Worm (Caenorhabditis elegans) whole organism, L4 larva: ENCODE data around the gene act-2.

Source experiments
- D1046.2 ChIP-seq: fragments of 200-800 bp; sonication (Bioruptor generic); IDR thresholded peaks from 2 replicates; pipeline ENCODE4 v1.3.6; 2022; ENCODE audit warnings: missing genetic modification characterization, missing compliant biosample characterization
- F10B5.3 ChIP-seq: sonication (generic microtip); optimal IDR thresholded peaks from 2 replicates; lab custom pipeline; 2016; ENCODE audit warnings: mild to moderate bottlenecking, missing genetic modification characterization, missing compliant biosample characterization
- F26F4.8 ChIP-seq: fragments of 200-800 bp; sonication (Bioruptor generic); conservative IDR thresholded peaks from 2 replicates; pipeline ENCODE4 v1.3.6; 2022; ENCODE audit warnings: missing genetic modification characterization, missing compliant biosample characterization
- T20F7.1 ChIP-seq: fragments of 200-800 bp; sonication (Bioruptor generic); optimal IDR thresholded peaks from 2 replicates; lab custom pipeline; 2018; ENCODE audit warnings: mild to moderate bottlenecking, missing genetic modification characterization, missing compliant biosample characterization
- ZK546.5 ChIP-seq, 2 experiments: sonication (generic microtip); optimal IDR thresholded peaks; 2 replicates each; lab custom pipeline; 2017; ENCODE audit warnings: missing biosample characterization in 2 of 2, missing genetic modification characterization in 2 of 2
- aly-2 ChIP-seq: sonication (generic microtip); optimal IDR thresholded peaks from 2 replicates; lab custom pipeline; 2018; ENCODE audit warnings: missing biosample characterization, missing genetic modification characterization
- ama-1 ChIP-seq: fragments of 150-350 bp; optimal IDR thresholded peaks from 2 replicates; lab custom pipeline; 2014; ENCODE audit warnings: inconsistent platforms, mixed read lengths
- ceh-20 ChIP-seq: fragments of 200-800 bp; sonication (Bioruptor generic); IDR thresholded peaks from 2 replicates; pipeline ENCODE4 v1.3.6; 2022; ENCODE audit warnings: missing genetic modification reagents, missing genetic modification characterization, missing compliant biosample characterization
- ceh-44 ChIP-seq: fragments of 200-800 bp; sonication (Bioruptor generic); IDR thresholded peaks from 2 replicates; pipeline ENCODE4 v1.3.6; 2022; ENCODE audit warnings: missing genetic modification reagents, missing genetic modification characterization, missing compliant biosample characterization
- ceh-62 ChIP-seq: sonication (generic microtip); optimal IDR thresholded peaks from 2 replicates; lab custom pipeline; 2017; ENCODE audit warnings: missing biosample characterization, missing genetic modification characterization
- ceh-82 ChIP-seq: sonication (generic microtip); optimal IDR thresholded peaks from 2 replicates; lab custom pipeline; 2017; ENCODE audit warnings: missing biosample characterization, missing genetic modification characterization
- ces-1 ChIP-seq: fragments of 150-350 bp; sonication (generic microtip); optimal IDR thresholded peaks from 4 replicates; lab custom pipeline; 2014; ENCODE audit warnings: missing biosample characterization, missing genetic modification reagents, missing genetic modification characterization
- ctbp-1 ChIP-seq: fragments of 200-800 bp; sonication (Bioruptor generic); IDR thresholded peaks from 2 replicates; pipeline ENCODE4 v1.3.6; 2022; ENCODE audit warnings: missing genetic modification reagents, missing genetic modification characterization, missing compliant biosample characterization
- daf-16 ChIP-seq, 3 experiments: sonication (generic microtip); optimal IDR thresholded peaks; 2 replicates each; lab custom pipeline; 2016 to 2017; ENCODE audit warnings: missing genetic modification characterization in 3 of 3, missing genetic modification reagents in 3 of 3, mild to moderate bottlenecking in 2 of 3, missing compliant biosample characterization in 2 of 3, missing biosample characterization in 1 of 3, moderate library complexity in 1 of 3
- dmd-9 ChIP-seq: fragments of 200-800 bp; sonication (Bioruptor generic); IDR thresholded peaks from 2 replicates; pipeline ENCODE4 v1.3.6; 2022; ENCODE audit warnings: missing genetic modification reagents, missing genetic modification characterization, missing compliant biosample characterization
- dve-1 ChIP-seq: sonication (generic microtip); optimal IDR thresholded peaks from 2 replicates; lab custom pipeline; 2017; ENCODE audit warnings: antibody characterized with exemption, mild to moderate bottlenecking, missing genetic modification characterization, missing compliant biosample characterization; ENCODE audit not compliant: insufficient read depth
- fkh-10 ChIP-seq: fragments of 150-350 bp; optimal IDR thresholded peaks from 2 replicates; lab custom pipeline; 2014; ENCODE audit warnings: missing biosample characterization, missing genetic modification reagents, missing genetic modification characterization
- hif-1 ChIP-seq, 2 experiments: sonication (generic microtip); optimal IDR thresholded peaks; 2 replicates each; lab custom pipeline; 2016 to 2017; ENCODE audit warnings: missing compliant biosample characterization in 2 of 2, missing genetic modification characterization in 2 of 2, missing genetic modification reagents in 2 of 2, missing genotype in 2 of 2, mild to moderate bottlenecking in 1 of 2
- hlh-11 ChIP-seq: fragments of 200-800 bp; sonication (Bioruptor generic); optimal IDR thresholded peaks from 2 replicates; lab custom pipeline; 2018; ENCODE audit warnings: mild to moderate bottlenecking, missing genetic modification characterization, missing compliant biosample characterization
- lin-13 ChIP-seq: fragments of 150-350 bp; optimal IDR thresholded peaks from 2 replicates; lab custom pipeline; 2014; ENCODE audit warnings: missing biosample characterization, missing genetic modification reagents, missing genetic modification characterization
- lin-38 ChIP-seq: fragments of 200-800 bp; sonication (Bioruptor generic); IDR thresholded peaks from 2 replicates; pipeline ENCODE4 v1.3.6; 2022; ENCODE audit warnings: missing genetic modification reagents, missing genetic modification characterization, missing compliant biosample characterization
- lir-3 ChIP-seq: sonication (generic microtip); optimal IDR thresholded peaks from 2 replicates; lab custom pipeline; 2016; ENCODE audit warnings: mild to moderate bottlenecking, missing genetic modification characterization, missing compliant biosample characterization
- lsy-2 ChIP-seq, 2 experiments: fragments of 150-350 bp in 1 of 2; sonication (generic microtip) in 1 of 2; optimal IDR thresholded peaks; 2 replicates each; lab custom pipeline; 2014 to 2017; ENCODE audit warnings: missing biosample characterization in 2 of 2, missing genetic modification characterization in 2 of 2
- madf-5 ChIP-seq, 2 experiments: fragments of 200-800 bp; sonication (Bioruptor generic); IDR thresholded peaks; 2 replicates each; pipeline ENCODE4 v1.3.6; 2022; ENCODE audit warnings: missing compliant biosample characterization in 2 of 2, missing genetic modification characterization in 2 of 2
- mdt-29 ChIP-seq: fragments of 200-800 bp; sonication (Bioruptor generic); IDR thresholded peaks from 2 replicates; pipeline ENCODE4 v1.3.6; 2022; ENCODE audit warnings: missing genetic modification reagents, missing genetic modification characterization, missing compliant biosample characterization
- mep-1 ChIP-seq: fragments of 150-350 bp; sonication (generic microtip); optimal IDR thresholded peaks from 3 replicates; lab custom pipeline; 2014; ENCODE audit warnings: missing biosample characterization, missing genetic modification characterization
- mes-2 ChIP-seq: sonication (generic microtip); optimal IDR thresholded peaks from 2 replicates; lab custom pipeline; 2016; ENCODE audit warnings: missing genotype, mild to moderate bottlenecking, missing genetic modification characterization, missing compliant biosample characterization; ENCODE audit not compliant: poor library complexity, severe bottlenecking
- mxl-3 ChIP-seq: fragments of 200-800 bp; sonication (Bioruptor generic); optimal IDR thresholded peaks from 2 replicates; lab custom pipeline; 2018; ENCODE audit warnings: mild to moderate bottlenecking, missing genetic modification characterization, missing compliant biosample characterization
- nhr-10 ChIP-seq: fragments of 150-350 bp; optimal IDR thresholded peaks from 2 replicates; lab custom pipeline; 2014; ENCODE audit warnings: missing biosample characterization, missing genetic modification characterization
- nhr-25 ChIP-seq: sonication (generic microtip); optimal IDR thresholded peaks from 2 replicates; lab custom pipeline; 2017; ENCODE audit warnings: missing genetic modification characterization, mild to moderate bottlenecking, missing compliant biosample characterization, antibody characterized with exemption, moderate library complexity, borderline replicate concordance; ENCODE audit not compliant: insufficient read depth
- nhr-28 ChIP-seq: fragments of 150-350 bp; optimal IDR thresholded peaks from 2 replicates; lab custom pipeline; 2014; ENCODE audit warnings: missing biosample characterization, missing genetic modification characterization
- nhr-41 ChIP-seq: fragments of 200-800 bp; sonication (Bioruptor generic); IDR thresholded peaks from 2 replicates; pipeline ENCODE4 v1.3.6; 2022; ENCODE audit warnings: missing genetic modification reagents, missing genetic modification characterization, missing compliant biosample characterization
- nhr-42 ChIP-seq: fragments of 200-800 bp; sonication (Bioruptor generic); IDR thresholded peaks from 2 replicates; pipeline ENCODE4 v1.3.6; 2022; ENCODE audit warnings: missing genetic modification characterization, missing compliant biosample characterization
- pha-4 ChIP-seq, 2 experiments: fragments of 150-350 bp in 1 of 2; fragments of 200-800 bp in 1 of 2; sonication (Bioruptor generic) in 1 of 2; IDR thresholded peaks in 1 of 2; optimal IDR thresholded peaks in 1 of 2; 2 replicates each; pipeline versions ENCODE4 v1.3.6 to Lab custom; 2014 to 2022; ENCODE audit warnings: missing genetic modification characterization in 2 of 2, missing genetic modification reagents in 2 of 2, missing biosample characterization in 1 of 2, missing compliant biosample characterization in 1 of 2
- pqm-1 ChIP-seq: sonication (generic microtip); optimal IDR thresholded peaks from 2 replicates; lab custom pipeline; 2017; ENCODE audit warnings: missing biosample characterization, missing genetic modification characterization
- saeg-2 ChIP-seq: fragments of 200-800 bp; sonication (Bioruptor generic); IDR thresholded peaks from 2 replicates; pipeline ENCODE4 v1.3.6; 2022; ENCODE audit warnings: missing genetic modification reagents, missing genetic modification characterization, missing compliant biosample characterization
- set-16 ChIP-seq: fragments of 200-800 bp; sonication (Bioruptor generic); IDR thresholded peaks from 2 replicates; pipeline ENCODE4 v1.3.6; 2022; ENCODE audit warnings: missing genetic modification reagents, missing genetic modification characterization, missing compliant biosample characterization
- skn-1 ChIP-seq: fragments of 150-350 bp; optimal IDR thresholded peaks from 2 replicates; lab custom pipeline; 2014; ENCODE audit warnings: missing biosample characterization, missing genetic modification characterization
- spr-1 ChIP-seq: sonication (generic microtip); optimal IDR thresholded peaks from 2 replicates; lab custom pipeline; 2016; ENCODE audit warnings: mild to moderate bottlenecking, missing genetic modification characterization, missing compliant biosample characterization
- spr-3 ChIP-seq: fragments of 200-800 bp; sonication (Bioruptor generic); optimal IDR thresholded peaks from 2 replicates; lab custom pipeline; 2018; ENCODE audit warnings: mild to moderate bottlenecking, missing genetic modification characterization, missing compliant biosample characterization
- tra-1 ChIP-seq: fragments of 200-800 bp; sonication (Bioruptor generic); IDR thresholded peaks from 2 replicates; pipeline ENCODE4 v1.3.6; 2022; ENCODE audit warnings: missing genetic modification reagents, missing genetic modification characterization, missing compliant biosample characterization
- unc-62 ChIP-seq, 3 experiments: fragments of 150-350 bp in 1 of 3; sonication (generic microtip); optimal IDR thresholded peaks in 2 of 3; peaks in 1 of 3; 1 replicate in 1 of 3; 2 replicates in 2 of 3; lab custom pipeline; 2014 to 2017; ENCODE audit warnings: missing biosample characterization in 3 of 3, missing genetic modification characterization in 3 of 3, missing genetic modification reagents in 3 of 3, missing genotype in 1 of 3
- zag-1 ChIP-seq: fragments of 150-350 bp; optimal IDR thresholded peaks from 2 replicates; lab custom pipeline; 2014; ENCODE audit warnings: missing biosample characterization, missing genetic modification characterization
- zfp-3 ChIP-seq: fragments of 200-800 bp; sonication (Bioruptor generic); conservative IDR thresholded peaks from 2 replicates; pipeline ENCODE4 v1.3.6; 2022; ENCODE audit warnings: missing genetic modification reagents, missing genetic modification characterization, missing compliant biosample characterization
- zip-2 ChIP-seq: fragments of 150-350 bp; optimal IDR thresholded peaks from 2 replicates; lab custom pipeline; 2014; ENCODE audit warnings: missing biosample characterization, missing genetic modification characterization
- ztf-7 ChIP-seq: fragments of 150-350 bp; optimal IDR thresholded peaks from 2 replicates; lab custom pipeline; 2014; ENCODE audit warnings: missing biosample characterization, missing genetic modification characterization

act-2 gene

ce11 chrV:11119294-11119755 is 41.4 kb upstream of the act-2 start, which contains the start of gene scb-1 (continued):
- TF ChIP-seq ceh-20 (GFP tag; lab: Robert Waterston, UW): no peak
- TF ChIP-seq unc-62 (GFP tag; optimal IDR thresholded peaks at IDR 0.05 in 1 of 2; lab: Kevin White, UChicago): no peak
- TF ChIP-seq unc-62 (tag; optimal IDR thresholded peaks at IDR 0.05; lab: Kevin White, UChicago): no peak
- 0 out of 2 replicates have a peak, but pooled peaks have one; percentile 28 for TF ChIP-seq ctbp-1 (GFP tag; lab: Robert Waterston, UW)
- no peak for TF ChIP-seq lir-3 (tag; lab: Kevin White, UChicago)
- TF ChIP-seq F10B5.3: no peak
- no peak for TF ChIP-seq hlh-11 (tag; lab: Kevin White, UChicago)
- no peak for TF ChIP-seq ZK546.5 (tag; optimal IDR thresholded peaks at IDR 0.05; lab: Kevin White, UChicago)

DNA sequence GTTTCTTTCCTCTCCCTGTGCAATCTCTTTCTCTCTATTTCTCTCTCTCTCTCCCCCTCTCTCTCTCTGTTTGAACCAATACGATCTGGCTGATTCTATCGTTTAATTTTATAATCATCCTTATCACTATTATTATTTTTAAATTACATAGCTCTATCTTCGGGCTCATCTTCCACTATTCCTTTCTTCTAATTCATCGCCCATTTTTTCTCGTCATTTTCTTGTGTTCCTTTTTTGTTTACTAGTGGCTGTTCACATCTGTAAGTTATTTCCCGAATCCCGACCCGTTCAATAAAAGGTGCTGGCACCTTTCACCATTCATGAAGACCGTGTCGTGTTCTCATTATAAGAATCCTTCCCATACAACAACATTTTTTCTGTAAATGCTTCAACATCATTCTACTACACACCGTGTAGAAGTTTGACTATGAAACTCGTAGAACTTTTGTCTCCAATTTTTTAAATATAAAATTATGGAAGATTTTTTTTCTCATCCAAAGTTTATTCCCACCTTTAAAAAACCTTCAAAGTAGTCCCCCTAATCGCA is 40.3 kb upstream of the act-2 start:
- TF ChIP-seq nhr-41 (GFP tag; lab: Robert Waterston, UW): no peak
- TF ChIP-seq aly-2 (tag; lab: Kevin White, UChicago): no peak
- peak; percentile 35; the same call in 1 of the 2 replicates for TF ChIP-seq lin-38 (GFP tag; lab: Robert Waterston, UW)
- TF ChIP-seq nhr-42 (GFP tag; lab: Robert Waterston, UW): no peak
- no peak for TF ChIP-seq hif-1 (tag; optimal IDR thresholded peaks at IDR 0.05; lab: Kevin White, UChicago)
- no peak for TF ChIP-seq skn-1 (tag; lab: Kevin White, UChicago)
- TF ChIP-seq mep-1 (tag; lab: Kevin White, UChicago): no peak
- TF ChIP-seq madf-5 (GFP tag; IDR thresholded peaks at IDR 0.05; lab: Robert Waterston, UW): no peak
- no peak for TF ChIP-seq nhr-28 (tag; lab: Kevin White, UChicago)
- peak; percentile 32 for TF ChIP-seq T20F7.1 (GFP tag; lab: Kevin White, UChicago)
- TF ChIP-seq zip-2: no peak
- TF ChIP-seq zfp-3 (GFP tag; lab: Robert Waterston, UW): peak; percentile 78; the same call in 1 of the 2 replicates
- TF ChIP-seq F26F4.8 (GFP tag; lab: Robert Waterston, UW): no peak
- TF ChIP-seq ceh-82 (tag; lab: Kevin White, UChicago): no peak
- no peak for TF ChIP-seq mdt-29 (GFP tag; lab: Robert Waterston, UW)
- TF ChIP-seq dve-1 (tag; lab: Kevin White, UChicago): peak; percentile 5
- TF ChIP-seq D1046.2 (GFP tag; lab: Robert Waterston, UW): no peak
- no peak for TF ChIP-seq ceh-62
- TF ChIP-seq ama-1: no peak
- TF ChIP-seq ceh-44 (GFP tag; lab: Robert Waterston, UW): no peak
- TF ChIP-seq ztf-7: no peak
- peak in 1 of 2 experiments; percentile 17 for TF ChIP-seq lsy-2 (tag; optimal IDR thresholded peaks at IDR 0.05; lab: Kevin White, UChicago)
- 0 out of 2 replicates have a peak, but pooled peaks have one; percentile 10 for TF ChIP-seq tra-1
- TF ChIP-seq ctbp-1 (GFP tag; lab: Robert Waterston, UW): no peak
- no peak for TF ChIP-seq saeg-2
- TF ChIP-seq spr-3: no peak
- no peak for TF ChIP-seq mxl-3 (GFP tag; lab: Kevin White, UChicago)
- TF ChIP-seq F10B5.3: no peak
- TF ChIP-seq nhr-10: no peak
- TF ChIP-seq set-16 (GFP tag; lab: Robert Waterston, UW): no peak
- peak; percentile 23 for TF ChIP-seq mes-2 (tag; lab: Kevin White, UChicago)
- TF ChIP-seq pha-4 (GFP tag; IDR thresholded peaks at IDR 0.05; lab: Robert Waterston, UW): no peak
- TF ChIP-seq pha-4 (tag; optimal IDR thresholded peaks at IDR 0.05; lab: Kevin White, UChicago): no peak
- TF ChIP-seq daf-16 (GFP tag; optimal IDR thresholded peaks at IDR 0.05; lab: Kevin White, UChicago): peak in 1 of 2 experiments; percentile 14
- peak; percentile 28 for TF ChIP-seq daf-16 (tag; optimal IDR thresholded peaks at IDR 0.05; lab: Kevin White, UChicago)
- TF ChIP-seq fkh-10 (GFP tag; lab: Kevin White, UChicago): no peak
- TF ChIP-seq nhr-25 (tag; lab: Kevin White, UChicago): peak; percentile 14
- no peak for TF ChIP-seq spr-1 (tag; lab: Kevin White, UChicago)
- TF ChIP-seq dmd-9 (GFP tag; lab: Robert Waterston, UW): no peak
- no peak for TF ChIP-seq zag-1 (tag; lab: Kevin White, UChicago)
- TF ChIP-seq pqm-1: no peak
- TF ChIP-seq lin-13: no peak
- no peak for TF ChIP-seq ces-1 (GFP tag; lab: Kevin White, UChicago)
